Fruit fly (Drosophila melanogaster): ENCODE data around the gene CG6118.

DNA sequence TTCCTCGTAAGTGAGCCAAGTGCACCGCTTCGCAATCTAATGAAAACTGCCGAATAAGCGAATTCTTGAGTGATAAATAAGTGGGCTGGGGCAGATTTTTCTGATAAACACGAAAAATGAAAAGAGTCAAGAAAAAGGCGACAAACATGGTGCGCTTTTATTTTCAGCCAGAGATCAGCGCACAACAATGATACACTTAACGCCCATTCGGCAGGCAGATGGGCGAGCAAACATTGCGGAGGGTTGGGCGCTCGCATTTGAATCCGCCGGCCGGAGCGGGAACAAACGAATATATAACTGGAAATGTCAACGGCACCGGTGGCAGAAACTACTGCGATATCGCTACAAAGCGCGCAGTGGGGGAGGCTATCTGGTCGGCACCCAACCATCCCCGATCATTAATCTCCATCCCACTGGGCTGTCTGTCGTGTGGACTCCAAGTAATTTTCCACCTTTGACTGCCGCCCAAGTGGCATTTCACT is 27.5 kb downstream of the CG6118 start, which contains the start of gene CG6125:
- TF ChIP-seq rn (GFP tag; IDR thresholded peaks at IDR 0.05) (no peak), CG13204 (GFP tag; optimal IDR thresholded peaks at IDR 0.05) (no peak), EcR (GFP tag; optimal IDR thresholded peaks at IDR 0.05) (no peak), D1 (tag; optimal IDR thresholded peaks at IDR 0.05) (no peak), Ets98B (GFP tag; IDR thresholded peaks at IDR 0.05) (no peak), CG15710 (tag; optimal IDR thresholded peaks at IDR 0.05) (no peak)

Data from whole organism, pupa.